Worm (Caenorhabditis elegans) whole organism, mixed stage, embryonic: ENCODE results near the gene C08E8.10.

Experiments used
- blmp-1 ChIP-seq: fragments of 150-350 bp; optimal IDR thresholded peaks from 2 replicates; lab custom pipeline; 2014; ENCODE audit warnings: missing biosample characterization, missing genetic modification characterization
- elt-3 ChIP-seq: fragments of 150-350 bp; optimal IDR thresholded peaks from 2 replicates; lab custom pipeline; 2014; ENCODE audit warnings: missing biosample characterization, missing genetic modification characterization
- flh-1 ChIP-seq: fragments of 200-800 bp; sonication (Bioruptor generic); optimal IDR thresholded peaks from 2 replicates; lab custom pipeline; 2018; ENCODE audit warnings: mild to moderate bottlenecking, missing genetic modification characterization, moderate library complexity, missing compliant biosample characterization
- hlh-1 ChIP-seq: fragments of 150-350 bp; optimal IDR thresholded peaks from 2 replicates; lab custom pipeline; 2014; ENCODE audit warnings: missing biosample characterization, missing genetic modification reagents, missing genetic modification characterization
- lin-13 ChIP-seq: fragments of 150-350 bp; optimal IDR thresholded peaks from 2 replicates; lab custom pipeline; 2014; ENCODE audit warnings: missing biosample characterization, missing genetic modification characterization
- nhr-237 ChIP-seq: fragments of 150-350 bp; optimal IDR thresholded peaks from 2 replicates; lab custom pipeline; 2014; ENCODE audit warnings: missing biosample characterization, missing genetic modification characterization
- unc-39 ChIP-seq: fragments of 150-350 bp; optimal IDR thresholded peaks from 2 replicates; lab custom pipeline; 2014; ENCODE audit warnings: missing biosample characterization, missing genetic modification characterization
- unc-62 ChIP-seq: fragments of 150-350 bp; optimal IDR thresholded peaks from 2 replicates; lab custom pipeline; 2014; ENCODE audit warnings: missing biosample characterization, missing genetic modification reagents, missing genetic modification characterization
- ztf-11 ChIP-seq: fragments of 150-350 bp; optimal IDR thresholded peaks from 2 replicates; lab custom pipeline; 2014; ENCODE audit warnings: missing biosample characterization, missing genetic modification characterization

ce11 chrV:18354299-18354698, 14.6 kb upstream of the C08E8.10 start:
- TF ChIP-seq unc-39 (tag; lab: Kevin White, UChicago) (no peak), flh-1 (GFP tag; lab: Kevin White, UChicago) (no peak), nhr-237 (tag; lab: Kevin White, UChicago) (no peak), elt-3 (tag; lab: Kevin White, UChicago) (no peak), lin-13 (tag; lab: Kevin White, UChicago) (no peak), unc-62 (GFP tag; lab: Kevin White, UChicago) (no peak), hlh-1 (no peak), ztf-11 (tag; lab: Kevin White, UChicago) (no peak), blmp-1 (tag; lab: Kevin White, UChicago) (no peak)
